Fruit fly (Drosophila melanogaster) whole organism, embryonic: Measurements from ENCODE around the gene Awh.

Source experiments
- Aef1 ChIP-seq: fragments of 200-800 bp; sonication (Bioruptor generic); IDR thresholded peaks from 3 replicates; pipeline ENCODE4 v1.3.6; 2022; ENCODE audit warnings: missing biosample characterization, missing genetic modification characterization
- Atf-2 ChIP-seq: fragments of 200-800 bp; sonication (Bioruptor generic); optimal IDR thresholded peaks from 2 replicates; lab custom pipeline; 2016; ENCODE audit warnings: missing biosample characterization, missing genetic modification characterization
- Bteb2 ChIP-seq: fragments of 200-800 bp; sonication (Bioruptor generic); optimal IDR thresholded peaks from 2 replicates; lab custom pipeline; 2016; ENCODE audit warnings: missing biosample characterization, missing genetic modification characterization
- CG10431 ChIP-seq: fragments of 200-800 bp; sonication (Bioruptor generic); optimal IDR thresholded peaks from 3 replicates; lab custom pipeline; 2018; ENCODE audit warnings: missing biosample characterization, mild to moderate bottlenecking, missing genetic modification characterization
- CG13296 ChIP-seq: fragments of 200-800 bp; sonication (Bioruptor generic); optimal IDR thresholded peaks from 3 replicates; lab custom pipeline; 2018; ENCODE audit warnings: missing biosample characterization, mild to moderate bottlenecking, missing genetic modification characterization
- CG14014 ChIP-seq: fragments of 200-800 bp; sonication (Bioruptor generic); IDR thresholded peaks from 2 replicates; pipeline ENCODE4 v1.3.6; 2022; ENCODE audit warnings: missing biosample characterization, missing genetic modification characterization
- CG15269 ChIP-seq: fragments of 200-800 bp; sonication (Bioruptor generic); optimal IDR thresholded peaks from 2 replicates; lab custom pipeline; 2018; ENCODE audit warnings: missing biosample characterization, mild to moderate bottlenecking, missing genetic modification characterization, moderate library complexity
- CG15601 ChIP-seq: fragments of 200-800 bp; sonication (Bioruptor generic); optimal IDR thresholded peaks from 3 replicates; lab custom pipeline; 2019; ENCODE audit warnings: missing biosample characterization, mild to moderate bottlenecking, missing genetic modification characterization, moderate library complexity
- CG15696 ChIP-seq: fragments of 200-800 bp; sonication (Bioruptor generic); optimal IDR thresholded peaks from 2 replicates; lab custom pipeline; 2019; ENCODE audit warnings: missing biosample characterization, mild to moderate bottlenecking, missing genetic modification characterization, moderate library complexity
- CG16815 ChIP-seq: fragments of 200-800 bp; sonication (Bioruptor generic); optimal IDR thresholded peaks from 3 replicates; lab custom pipeline; 2017; ENCODE audit warnings: missing biosample characterization, mild to moderate bottlenecking, missing genetic modification characterization
- CG17829 ChIP-seq: fragments of 200-800 bp; optimal IDR thresholded peaks from 2 replicates; lab custom pipeline; 2019; ENCODE audit warnings: missing biosample characterization, mild to moderate bottlenecking, missing genetic modification characterization, moderate library complexity
- CG17912 ChIP-seq: fragments of 200-800 bp; sonication (Bioruptor generic); optimal IDR thresholded peaks from 2 replicates; lab custom pipeline; 2018; ENCODE audit warnings: missing biosample characterization, mild to moderate bottlenecking, missing genetic modification characterization
- CG30403 ChIP-seq: fragments of 200-800 bp; sonication (Bioruptor generic); optimal IDR thresholded peaks from 3 replicates; lab custom pipeline; 2016; ENCODE audit warnings: missing biosample characterization, missing genetic modification characterization
- CG33213 ChIP-seq: fragments of 200-800 bp; sonication (Bioruptor generic); optimal IDR thresholded peaks from 3 replicates; lab custom pipeline; 2016; ENCODE audit warnings: missing biosample characterization, missing genetic modification characterization
- CG34376 ChIP-seq: fragments of 200-800 bp; sonication (Bioruptor generic); optimal IDR thresholded peaks from 2 replicates; lab custom pipeline; 2018; ENCODE audit warnings: missing biosample characterization, mild to moderate bottlenecking, missing genetic modification characterization
- CG4328 ChIP-seq: fragments of 200-800 bp; sonication (Bioruptor generic); optimal IDR thresholded peaks from 3 replicates; lab custom pipeline; 2017; ENCODE audit warnings: missing biosample characterization, missing genetic modification reagents, missing genetic modification characterization
- CG6683 ChIP-seq: fragments of 200-800 bp; sonication (Bioruptor generic); optimal IDR thresholded peaks from 2 replicates; lab custom pipeline; 2017; ENCODE audit warnings: missing biosample characterization, mild to moderate bottlenecking, missing genetic modification characterization, missing genetic modification reagents
- CG7963 ChIP-seq: fragments of 200-800 bp; sonication (Bioruptor generic); IDR thresholded peaks from 3 replicates; pipeline ENCODE4 v1.3.6; 2022; ENCODE audit warnings: missing biosample characterization, missing genetic modification characterization; ENCODE audit not compliant: partially characterized antibody
- CG8359 ChIP-seq: fragments of 200-800 bp; sonication (Bioruptor generic); optimal IDR thresholded peaks from 2 replicates; lab custom pipeline; 2017; ENCODE audit warnings: missing biosample characterization, mild to moderate bottlenecking, missing genetic modification characterization, borderline replicate concordance
- CG9727 ChIP-seq: fragments of 200-800 bp; sonication (Bioruptor generic); optimal IDR thresholded peaks from 3 replicates; lab custom pipeline; 2017; ENCODE audit warnings: missing biosample characterization, mild to moderate bottlenecking, missing genetic modification characterization
- Dll ChIP-seq: fragments of 200-800 bp; sonication (Bioruptor generic); IDR thresholded peaks from 4 replicates; pipeline ENCODE4 v1.3.6; 2022; ENCODE audit warnings: missing biosample characterization, missing genetic modification characterization; ENCODE audit not compliant: partially characterized antibody
- Eip74EF ChIP-seq, 2 experiments: fragments of 200-800 bp in 1 of 2; fragments of >200 bp in 1 of 2; sonication (Bioruptor generic) in 1 of 2; optimal IDR thresholded peaks; 2 replicates each; lab custom pipeline; 2017 to 2019; ENCODE audit warnings: missing biosample characterization in 2 of 2, missing genetic modification characterization in 2 of 2, mild to moderate bottlenecking in 1 of 2, moderate library complexity in 1 of 2
- Fer3 ChIP-seq: fragments of 200-800 bp; sonication (Bioruptor generic); optimal IDR thresholded peaks from 2 replicates; lab custom pipeline; 2018; ENCODE audit warnings: missing biosample characterization, mild to moderate bottlenecking, missing genetic modification characterization, moderate library complexity
- HLH54F ChIP-seq: fragments of 200-800 bp; sonication (Bioruptor generic); optimal IDR thresholded peaks from 3 replicates; lab custom pipeline; 2016; ENCODE audit warnings: missing biosample characterization, missing genetic modification characterization
- Usf ChIP-seq: fragments of 200-800 bp; sonication (Bioruptor generic); optimal IDR thresholded peaks from 2 replicates; lab custom pipeline; 2017; ENCODE audit warnings: missing genotype, missing biosample characterization, missing genetic modification characterization
- amos ChIP-seq: fragments of 200-800 bp; sonication (Bioruptor generic); IDR thresholded peaks from 2 replicates; pipeline ENCODE4 v1.3.6; 2022; ENCODE audit warnings: missing biosample characterization, missing genetic modification characterization; ENCODE audit not compliant: partially characterized antibody
- cato ChIP-seq: fragments of 200-800 bp; sonication (Bioruptor generic); optimal IDR thresholded peaks from 2 replicates; lab custom pipeline; 2016; ENCODE audit warnings: missing biosample characterization, missing genetic modification characterization, borderline replicate concordance
- caup ChIP-seq: fragments of 200-800 bp; sonication (Bioruptor generic); optimal IDR thresholded peaks from 3 replicates; lab custom pipeline; 2017; ENCODE audit warnings: missing biosample characterization, mild to moderate bottlenecking, missing genetic modification characterization, moderate library complexity; ENCODE audit not compliant: severe bottlenecking
- chn ChIP-seq: fragments of 200-800 bp; sonication (Bioruptor generic); optimal IDR thresholded peaks from 2 replicates; lab custom pipeline; 2016; ENCODE audit warnings: missing biosample characterization, missing genetic modification characterization
- cwo ChIP-seq: fragments of 200-800 bp; sonication (Bioruptor generic); optimal IDR thresholded peaks from 3 replicates; lab custom pipeline; 2017; ENCODE audit warnings: missing biosample characterization, missing genetic modification characterization, mild to moderate bottlenecking, moderate library complexity, missing genetic modification reagents
- fd64A ChIP-seq: fragments of 200-800 bp; sonication (Bioruptor generic); optimal IDR thresholded peaks from 3 replicates; lab custom pipeline; 2018; ENCODE audit warnings: missing biosample characterization, mild to moderate bottlenecking, missing genetic modification characterization
- gro ChIP-seq: fragments of 200-800 bp; sonication (Bioruptor generic); optimal IDR thresholded peaks from 2 replicates; lab custom pipeline; 2016; ENCODE audit warnings: missing biosample characterization, missing genetic modification characterization
- h ChIP-seq: fragments of >200 bp; optimal IDR thresholded peaks from 2 replicates; lab custom pipeline; 2017
- kah ChIP-seq: fragments of 200-800 bp; sonication (Bioruptor generic); optimal IDR thresholded peaks from 2 replicates; lab custom pipeline; 2018; ENCODE audit warnings: missing biosample characterization, mild to moderate bottlenecking, missing genetic modification characterization
- knrl ChIP-seq: fragments of 200-800 bp; sonication (Bioruptor generic); IDR thresholded peaks from 3 replicates; pipeline ENCODE4 v1.3.6; 2022; ENCODE audit warnings: missing biosample characterization, missing genetic modification characterization; ENCODE audit not compliant: partially characterized antibody
- lab ChIP-seq: fragments of 200-800 bp; sonication (Bioruptor generic); optimal IDR thresholded peaks from 3 replicates; lab custom pipeline; 2017; ENCODE audit warnings: missing biosample characterization, missing genetic modification characterization, mild to moderate bottlenecking, moderate library complexity, missing genetic modification reagents
- mld ChIP-seq: fragments of 200-800 bp; sonication (Bioruptor generic); IDR thresholded peaks from 3 replicates; pipeline ENCODE4 v1.3.6; 2022; ENCODE audit warnings: missing biosample characterization, missing genetic modification characterization; ENCODE audit not compliant: partially characterized antibody
- phol ChIP-seq: fragments of 200-800 bp; sonication (Bioruptor generic); optimal IDR thresholded peaks from 3 replicates; lab custom pipeline; 2018; ENCODE audit warnings: missing biosample characterization, mild to moderate bottlenecking, missing genetic modification characterization, moderate library complexity
- ranshi ChIP-seq: fragments of 200-800 bp; sonication (Bioruptor generic); IDR thresholded peaks from 2 replicates; pipeline ENCODE4 v1.3.6; 2022; ENCODE audit warnings: missing biosample characterization, missing genetic modification characterization
- repo ChIP-seq: fragments of 200-800 bp; sonication (Bioruptor generic); optimal IDR thresholded peaks from 2 replicates; lab custom pipeline; 2016; ENCODE audit warnings: missing biosample characterization, missing genetic modification characterization
- rib ChIP-seq: fragments of 200-800 bp; sonication (Bioruptor generic); IDR thresholded peaks from 2 replicates; pipeline ENCODE4 v1.3.6; 2022; ENCODE audit warnings: missing biosample characterization, missing genetic modification characterization
- sd ChIP-seq: fragments of 200-800 bp; sonication (Bioruptor generic); optimal IDR thresholded peaks from 3 replicates; lab custom pipeline; 2018; ENCODE audit warnings: missing biosample characterization, mild to moderate bottlenecking, missing genetic modification characterization, moderate library complexity
- shn ChIP-seq: fragments of 200-800 bp; sonication (Bioruptor generic); optimal IDR thresholded peaks from 3 replicates; lab custom pipeline; 2016; ENCODE audit warnings: missing biosample characterization, missing genetic modification characterization
- slp2 ChIP-seq: fragments of 200-800 bp; sonication (Bioruptor generic); optimal IDR thresholded peaks from 2 replicates; lab custom pipeline; 2016; ENCODE audit warnings: missing biosample characterization, missing genetic modification characterization
- sqz ChIP-seq: fragments of 200-800 bp; sonication (Bioruptor generic); optimal IDR thresholded peaks from 3 replicates; lab custom pipeline; 2018; ENCODE audit warnings: missing biosample characterization, mild to moderate bottlenecking, missing genetic modification characterization
- ssp ChIP-seq: fragments of 200-800 bp; sonication (Bioruptor generic); IDR thresholded peaks from 2 replicates; pipeline ENCODE4 v1.3.6; 2022; ENCODE audit warnings: missing biosample characterization, missing genetic modification characterization
- unpg ChIP-seq: fragments of 200-800 bp; sonication (Bioruptor generic); optimal IDR thresholded peaks from 3 replicates; lab custom pipeline; 2018; ENCODE audit warnings: missing biosample characterization, mild to moderate bottlenecking, missing genetic modification characterization, moderate library complexity

Awh gene

dm6 chr3L:3816254-3816653 lies 29.8 kb upstream of the Awh start, which contains the start of gene Acp63F:
Gene Acp63F (minus strand): TSS chr3L:3816354.
- TF ChIP-seq Usf (GFP tag; lab: Kevin White, UChicago) (no peak), repo (GFP tag; lab: Kevin White, UChicago) (no peak), unpg (GFP tag; lab: Kevin White, UChicago) (no peak)

- no peak for TF ChIP-seq cato (GFP tag; lab: Kevin White, UChicago)
- no peak for TF ChIP-seq amos (GFP tag; lab: Robert Waterston, UW)
- no peak for TF ChIP-seq CG30403 (GFP tag; lab: Kevin White, UChicago)
- peak; percentile 14 for TF ChIP-seq CG4328 (GFP tag; lab: Kevin White, UChicago)
- TF ChIP-seq sqz (GFP tag; lab: Kevin White, UChicago), result peak; percentile 28
- no peak for TF ChIP-seq CG33213 (GFP tag; lab: Kevin White, UChicago)
- TF ChIP-seq rib, result no peak
- no peak for TF ChIP-seq CG17912
- peak; percentile 3 for TF ChIP-seq kah (GFP tag; lab: Kevin White, UChicago)
- TF ChIP-seq CG6683, result no peak
- no peak for TF ChIP-seq CG8359 (GFP tag; lab: Kevin White, UChicago)
- no peak for TF ChIP-seq ranshi
- no peak for TF ChIP-seq ssp (GFP tag; lab: Robert Waterston, UW)
- TF ChIP-seq Atf-2 (GFP tag; lab: Kevin White, UChicago), result no peak
- no peak for TF ChIP-seq slp2
- TF ChIP-seq CG15269 (tag; lab: Kevin White, UChicago), result no peak
- no peak for TF ChIP-seq CG14014 (GFP tag; lab: Robert Waterston, UW)
- TF ChIP-seq gro (GFP tag; lab: Kevin White, UChicago), result no peak
- TF ChIP-seq caup, result no peak
- TF ChIP-seq CG7963 (GFP tag; lab: Robert Waterston, UW), result no peak
- TF ChIP-seq phol (tag; lab: Kevin White, UChicago), result no peak
- no peak for TF ChIP-seq h (lab: Kevin White, UChicago)
- no peak for TF ChIP-seq Bteb2 (GFP tag; lab: Kevin White, UChicago)
- TF ChIP-seq sd (tag; lab: Kevin White, UChicago), result peak; percentile 74
- peak; percentile 18 for TF ChIP-seq lab
- no peak for TF ChIP-seq knrl
- peak; percentile 94 for TF ChIP-seq CG34376 (GFP tag; lab: Kevin White, UChicago)
- TF ChIP-seq Dll (GFP tag; lab: Robert Waterston, UW), result no peak
- TF ChIP-seq Eip74EF (GFP tag; optimal IDR thresholded peaks at IDR 0.05; lab: Kevin White, UChicago), result peak in 1 of 2 experiments; percentile 6
- no peak for TF ChIP-seq cwo (GFP tag; lab: Kevin White, UChicago)
- TF ChIP-seq CG13296, result peak; percentile 44
- no peak for TF ChIP-seq HLH54F (GFP tag; lab: Kevin White, UChicago)
- no peak for TF ChIP-seq mld (GFP tag; lab: Robert Waterston, UW)
- peak; percentile 4 for TF ChIP-seq CG15696 (tag; lab: Kevin White, UChicago)
- peak; percentile 13 for TF ChIP-seq fd64A (GFP tag; lab: Kevin White, UChicago)
- TF ChIP-seq Fer3 (tag; lab: Kevin White, UChicago), result no peak
- TF ChIP-seq CG15601 (tag; lab: Kevin White, UChicago), result peak; percentile 52
- no peak for TF ChIP-seq chn (GFP tag; lab: Kevin White, UChicago)
- no peak for TF ChIP-seq CG16815 (GFP tag; lab: Kevin White, UChicago)
- TF ChIP-seq Aef1 (GFP tag; lab: Robert Waterston, UW), result no peak
- no peak for TF ChIP-seq CG10431 (GFP tag; lab: Kevin White, UChicago)
- TF ChIP-seq CG17829, result no peak
- no peak for TF ChIP-seq shn
- peak; percentile 12 for TF ChIP-seq CG9727 (GFP tag; lab: Kevin White, UChicago)
Measured at dm6 chr3L:3816772-3817483, 29.1 kb upstream of the Awh start.
